Worm (Caenorhabditis elegans) whole organism, mixed stage, embryonic: Measurements from ENCODE around the gene R09A8.9.

Source experiments
- M03D4.4 ChIP-seq: sonication (generic microtip); optimal IDR thresholded peaks from 2 replicates; lab custom pipeline; 2017; ENCODE audit warnings: mild to moderate bottlenecking, missing genetic modification characterization, missing compliant biosample characterization
- bed-3 ChIP-seq: fragments of 200-800 bp; sonication (Bioruptor generic); optimal IDR thresholded peaks from 3 replicates; lab custom pipeline; 2018; ENCODE audit warnings: mild to moderate bottlenecking, missing genetic modification characterization, moderate library complexity, missing compliant biosample characterization
- blmp-1 ChIP-seq: fragments of 150-350 bp; optimal IDR thresholded peaks from 2 replicates; lab custom pipeline; 2014; ENCODE audit warnings: missing biosample characterization, missing genetic modification characterization
- ceh-39 ChIP-seq: fragments of 150-350 bp; optimal IDR thresholded peaks from 2 replicates; lab custom pipeline; 2014; ENCODE audit warnings: missing biosample characterization, missing genetic modification characterization
- ceh-43 ChIP-seq: fragments of 200-800 bp; sonication (Bioruptor generic); optimal IDR thresholded peaks from 2 replicates; lab custom pipeline; 2018; ENCODE audit warnings: mild to moderate bottlenecking, missing genetic modification characterization, moderate library complexity, missing compliant biosample characterization
- ceh-83 ChIP-seq: fragments of 200-800 bp; sonication (Bioruptor generic); optimal IDR thresholded peaks from 2 replicates; lab custom pipeline; 2018; ENCODE audit warnings: mild to moderate bottlenecking, missing genetic modification characterization, missing compliant biosample characterization
- ces-1 ChIP-seq: fragments of 150-350 bp; optimal IDR thresholded peaks from 2 replicates; lab custom pipeline; 2014; ENCODE audit warnings: missing biosample characterization, missing genetic modification reagents, missing genetic modification characterization
- cnd-1 ChIP-seq: fragments of 200-800 bp; sonication (Bioruptor generic); optimal IDR thresholded peaks from 2 replicates; lab custom pipeline; 2018; ENCODE audit warnings: mild to moderate bottlenecking, missing genetic modification characterization, missing compliant biosample characterization
- elt-1 ChIP-seq: sonication (generic microtip); optimal IDR thresholded peaks from 2 replicates; lab custom pipeline; 2017; ENCODE audit warnings: missing genetic modification characterization, mild to moderate bottlenecking, missing compliant biosample characterization, antibody characterized with exemption, moderate library complexity, borderline replicate concordance; ENCODE audit not compliant: insufficient read depth
- elt-3 ChIP-seq: fragments of 150-350 bp; optimal IDR thresholded peaks from 2 replicates; lab custom pipeline; 2014; ENCODE audit warnings: missing biosample characterization, missing genetic modification characterization
- flh-1 ChIP-seq: fragments of 200-800 bp; sonication (Bioruptor generic); optimal IDR thresholded peaks from 2 replicates; lab custom pipeline; 2018; ENCODE audit warnings: mild to moderate bottlenecking, missing genetic modification characterization, moderate library complexity, missing compliant biosample characterization
- hlh-1 ChIP-seq: fragments of 150-350 bp; optimal IDR thresholded peaks from 2 replicates; lab custom pipeline; 2014; ENCODE audit warnings: missing biosample characterization, missing genetic modification reagents, missing genetic modification characterization
- lin-13 ChIP-seq: fragments of 150-350 bp; optimal IDR thresholded peaks from 2 replicates; lab custom pipeline; 2014; ENCODE audit warnings: missing biosample characterization, missing genetic modification characterization
- lsy-2 ChIP-seq: fragments of 150-350 bp; optimal IDR thresholded peaks from 2 replicates; lab custom pipeline; 2014; ENCODE audit warnings: missing biosample characterization, missing genetic modification characterization
- mab-5 ChIP-seq: fragments of 150-350 bp; optimal IDR thresholded peaks from 2 replicates; lab custom pipeline; 2014; ENCODE audit warnings: missing biosample characterization, missing genetic modification characterization
- mep-1 ChIP-seq: fragments of 150-350 bp; optimal IDR thresholded peaks from 2 replicates; lab custom pipeline; 2017; ENCODE audit warnings: missing biosample characterization, missing genetic modification reagents, missing genetic modification characterization, inconsistent platforms
- mls-2 ChIP-seq: sonication (generic microtip); optimal IDR thresholded peaks from 2 replicates; lab custom pipeline; 2016; ENCODE audit warnings: mild to moderate bottlenecking, missing genetic modification characterization, moderate library complexity, missing compliant biosample characterization
- nhr-12 ChIP-seq: fragments of 150-350 bp; optimal IDR thresholded peaks from 2 replicates; lab custom pipeline; 2014; ENCODE audit warnings: missing biosample characterization, missing genetic modification characterization
- nhr-2 ChIP-seq: fragments of 150-350 bp; optimal IDR thresholded peaks from 2 replicates; lab custom pipeline; 2014; ENCODE audit warnings: missing biosample characterization, missing genetic modification characterization
- nhr-28 ChIP-seq: fragments of 150-350 bp; optimal IDR thresholded peaks from 2 replicates; lab custom pipeline; 2014; ENCODE audit warnings: missing biosample characterization, missing genetic modification characterization
- nhr-76 ChIP-seq: sonication (generic microtip); optimal IDR thresholded peaks from 2 replicates; lab custom pipeline; 2017; ENCODE audit warnings: missing biosample characterization, missing genetic modification characterization
- pha-4 ChIP-seq: fragments of 150-350 bp; optimal IDR thresholded peaks from 2 replicates; lab custom pipeline; 2018; ENCODE audit warnings: missing biosample characterization, missing genetic modification reagents, missing genetic modification characterization
- sem-2 ChIP-seq: fragments of 200-800 bp; sonication (Bioruptor generic); optimal IDR thresholded peaks from 2 replicates; lab custom pipeline; 2018; ENCODE audit warnings: mild to moderate bottlenecking, missing genetic modification characterization, missing compliant biosample characterization
- snpc-4 ChIP-seq: fragments of 150-350 bp; optimal IDR thresholded peaks from 2 replicates; lab custom pipeline; 2014; ENCODE audit warnings: missing biosample characterization, missing genetic modification characterization
- sptf-1 ChIP-seq: sonication (generic microtip); optimal IDR thresholded peaks from 2 replicates; lab custom pipeline; 2017; ENCODE audit warnings: mild to moderate bottlenecking, missing genetic modification characterization, moderate library complexity, missing compliant biosample characterization
- tbx-8 ChIP-seq: fragments of 200-800 bp; sonication (Bioruptor generic); optimal IDR thresholded peaks from 2 replicates; lab custom pipeline; 2018; ENCODE audit warnings: mild to moderate bottlenecking, missing genetic modification characterization, moderate library complexity, missing compliant biosample characterization
- unc-120 ChIP-seq: sonication (generic microtip); optimal IDR thresholded peaks from 2 replicates; lab custom pipeline; 2017; ENCODE audit warnings: missing genetic modification characterization, missing compliant biosample characterization; ENCODE audit not compliant: poor library complexity, severe bottlenecking
- zip-8 ChIP-seq: fragments of 150-350 bp; optimal IDR thresholded peaks from 2 replicates; lab custom pipeline; 2014; ENCODE audit warnings: missing biosample characterization, missing genetic modification characterization
- ztf-11 ChIP-seq: fragments of 150-350 bp; optimal IDR thresholded peaks from 2 replicates; lab custom pipeline; 2014; ENCODE audit warnings: missing biosample characterization, missing genetic modification characterization

R09A8.9 gene

ce11 chrX:12579774-12580173 lies 24.0 kb upstream of the R09A8.9 start, which contains the start of gene T24D5.3:
Gene T24D5.3 (plus strand): TSS chrX:12580074.
- no peak for TF ChIP-seq elt-1 (tag; lab: Kevin White, UChicago)
- no peak for TF ChIP-seq mab-5 (tag; lab: Kevin White, UChicago)
- no peak for TF ChIP-seq lin-13 (tag; lab: Kevin White, UChicago)
- TF ChIP-seq mep-1: no peak
- TF ChIP-seq hlh-1 (tag; lab: Kevin White, UChicago): no peak
- no peak for TF ChIP-seq pha-4 (tag; lab: Kevin White, UChicago)

- TF ChIP-seq nhr-12 (tag; lab: Kevin White, UChicago) (no peak), M03D4.4 (tag; lab: Kevin White, UChicago) (no peak), unc-120 (tag; lab: Kevin White, UChicago) (no peak), bed-3 (GFP tag; lab: Kevin White, UChicago) (no peak), pha-4 (tag; lab: Kevin White, UChicago) (no peak), nhr-2 (tag; lab: Kevin White, UChicago) (no peak), sem-2 (GFP tag; lab: Kevin White, UChicago) (no peak), lin-13 (tag; lab: Kevin White, UChicago) (no peak), ztf-11 (tag; lab: Kevin White, UChicago) (no peak), ces-1 (GFP tag; lab: Kevin White, UChicago) (no peak), ceh-39 (tag; lab: Kevin White, UChicago) (no peak), flh-1 (GFP tag; lab: Kevin White, UChicago) (no peak), mep-1 (no peak)
- TF ChIP-seq, all 35 proteins: peak for 0
Measured at ce11 chrX:12583497-12583896, 20.2 kb upstream of the R09A8.9 start.

- TF ChIP-seq mls-2 (tag; lab: Kevin White, UChicago) (no peak), nhr-76 (tag; lab: Kevin White, UChicago) (no peak), tbx-8 (no peak), lsy-2 (tag; lab: Kevin White, UChicago) (no peak), mep-1 (no peak), zip-8 (tag; lab: Kevin White, UChicago) (no peak), M03D4.4 (tag; lab: Kevin White, UChicago) (no peak), hlh-1 (tag; lab: Kevin White, UChicago) (no peak), sptf-1 (tag; lab: Kevin White, UChicago) (no peak), ztf-11 (tag; lab: Kevin White, UChicago) (no peak)
Measured at ce11 chrX:12586352-12586751, 17.4 kb upstream of the R09A8.9 start, which contains the start of gene T24D5.2. Gene T24D5.2 (minus strand): TSS chrX:12586452.

ce11 chrX:12589503-12589902 lies 14.2 kb upstream of the R09A8.9 start:
- TF ChIP-seq sem-2 (GFP tag; lab: Kevin White, UChicago): no peak
- no peak for TF ChIP-seq lsy-2 (tag; lab: Kevin White, UChicago)
- TF ChIP-seq elt-1 (tag; lab: Kevin White, UChicago): no peak
- TF ChIP-seq hlh-1 (tag; lab: Kevin White, UChicago): no peak
- TF ChIP-seq nhr-76 (tag; lab: Kevin White, UChicago): no peak
- no peak for TF ChIP-seq pha-4 (tag; lab: Kevin White, UChicago)
- TF ChIP-seq ceh-39 (tag; lab: Kevin White, UChicago): no peak
- no peak for TF ChIP-seq zip-8 (tag; lab: Kevin White, UChicago)
- no peak for TF ChIP-seq snpc-4
- TF ChIP-seq, all 35 proteins: peak for 0

ce11 chrX:12595217-12595616 lies 8.5 kb upstream of the R09A8.9 start:
- TF ChIP-seq bed-3 (GFP tag; lab: Kevin White, UChicago) (no peak), tbx-8 (no peak), sem-2 (GFP tag; lab: Kevin White, UChicago) (no peak), ces-1 (GFP tag; lab: Kevin White, UChicago) (no peak), elt-3 (tag; lab: Kevin White, UChicago) (no peak), ceh-39 (tag; lab: Kevin White, UChicago) (no peak), nhr-76 (tag; lab: Kevin White, UChicago) (no peak), cnd-1 (tag; lab: Kevin White, UChicago) (no peak), nhr-28 (tag; lab: Kevin White, UChicago) (no peak), blmp-1 (tag; lab: Kevin White, UChicago) (no peak), hlh-1 (tag; lab: Kevin White, UChicago) (no peak), ceh-83 (no peak), mep-1 (no peak), flh-1 (GFP tag; lab: Kevin White, UChicago) (no peak), ceh-43 (GFP tag; lab: Kevin White, UChicago) (no peak), mls-2 (tag; lab: Kevin White, UChicago) (no peak)
